Worm (Caenorhabditis elegans): ENCODE data around the gene H23L24.1.

Gene H23L24.1

DNA sequence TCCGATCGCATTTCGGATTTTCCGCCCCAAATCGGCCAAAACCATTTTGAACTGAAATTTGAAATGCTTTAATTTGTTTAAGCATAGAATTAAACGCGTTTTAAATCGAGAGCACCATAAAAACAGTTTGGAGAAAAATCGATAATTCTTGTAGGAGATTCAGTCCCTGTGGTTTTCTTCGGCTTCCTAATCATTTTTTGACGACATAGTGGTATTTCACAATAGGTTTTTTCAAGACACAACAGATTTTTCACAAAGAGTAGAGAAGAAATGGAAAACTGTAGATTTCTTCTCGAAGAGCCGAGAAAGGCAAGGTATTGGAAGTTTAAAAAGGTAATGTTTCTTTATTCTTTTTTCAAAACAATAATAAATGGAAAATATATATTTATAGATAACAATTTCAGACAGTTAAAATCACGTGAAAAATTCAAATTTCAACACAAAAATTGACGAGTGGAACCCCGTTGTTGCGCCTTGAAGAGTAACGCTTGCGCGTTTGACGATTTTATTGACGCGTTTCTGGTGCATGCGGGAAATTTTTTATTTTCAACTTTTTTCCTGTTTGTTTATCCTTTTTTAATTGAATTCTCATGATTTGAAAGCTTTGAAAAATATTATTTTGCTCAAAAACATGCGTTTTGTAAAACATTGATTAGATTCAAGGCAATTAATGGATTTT lies 25.5 kb downstream of the H23L24.1 start, which contains the start of gene F21D5.7:
Gene F21D5.7, minus strand, starts transcription at position 51 of the 679 bp plus-strand sequence.
- TF ChIP-seq crh-2 (tag; optimal IDR thresholded peaks at IDR 0.05) (peak; percentile 91), ZK546.5 (tag; optimal IDR thresholded peaks at IDR 0.05) (peak; percentile 3), elt-1 (tag; optimal IDR thresholded peaks at IDR 0.05) (no peak), F13H6.1 (tag; optimal IDR thresholded peaks at IDR 0.05) (no peak), nhr-12 (tag; optimal IDR thresholded peaks at IDR 0.05) (no peak), skn-1 (tag; optimal IDR thresholded peaks at IDR 0.05) (peak; percentile 41), sma-3 (GFP tag; optimal IDR thresholded peaks at IDR 0.05) (no peak), C34F6.9 (tag; optimal IDR thresholded peaks at IDR 0.05) (peak; percentile 89), elt-3 (tag; optimal IDR thresholded peaks at IDR 0.05) (no peak), fos-1 (tag; optimal IDR thresholded peaks at IDR 0.05) (peak; percentile 55), nhr-10 (tag; optimal IDR thresholded peaks at IDR 0.05) (no peak), egl-27 (tag; optimal IDR thresholded peaks at IDR 0.05) (peak; percentile 11), lin-11 (tag; optimal IDR thresholded peaks at IDR 0.05) (peak; percentile 55), ceh-16 (tag; optimal IDR thresholded peaks at IDR 0.05) (no peak), lin-39 (tag; optimal IDR thresholded peaks at IDR 0.05) (no peak), nhr-23 (tag; optimal IDR thresholded peaks at IDR 0.05) (no peak), peb-1 (tag; optimal IDR thresholded peaks at IDR 0.05) (no peak), unc-62 (GFP tag; optimal IDR thresholded peaks at IDR 0.05) (no peak), ama-1 (optimal IDR thresholded peaks at IDR 0.05) (no peak), snpc-4 (tag; optimal IDR thresholded peaks at IDR 0.05) (peak; percentile 31), mab-5 (tag; optimal IDR thresholded peaks at IDR 0.05) (peak; percentile 31), alr-1 (tag; optimal IDR thresholded peaks at IDR 0.05) (no peak), ceh-82 (tag; optimal IDR thresholded peaks at IDR 0.05) (no peak), dmd-4 (tag; optimal IDR thresholded peaks at IDR 0.05) (peak; percentile 26), Y55F3AM.14 (GFP tag; optimal IDR thresholded peaks at IDR 0.05) (no peak), unc-39 (tag; optimal IDR thresholded peaks at IDR 0.05) (no peak), mdl-1 (tag; optimal IDR thresholded peaks at IDR 0.05) (peak in 1 of 2 experiments; percentile 31), nhr-21 (tag; optimal IDR thresholded peaks at IDR 0.05) (peak; percentile 70), sem-4 (tag; optimal IDR thresholded peaks at IDR 0.05) (peak; percentile 37), sma-9 (GFP tag; optimal IDR thresholded peaks at IDR 0.05) (peak; percentile 84), sma-9 (tag; optimal IDR thresholded peaks at IDR 0.05) (no peak), ztf-4 (tag; optimal IDR thresholded peaks at IDR 0.05) (peak; percentile 52), lin-13 (GFP tag; optimal IDR thresholded peaks at IDR 0.05) (peak; percentile 67), ztf-1 (GFP tag; conservative IDR thresholded peaks at IDR 0.05) (no peak), unc-55 (GFP tag; optimal IDR thresholded peaks at IDR 0.05) (peak; percentile 85), gmeb-1 (tag; optimal IDR thresholded peaks at IDR 0.05) (peak; percentile 89), blmp-1 (tag; optimal IDR thresholded peaks at IDR 0.05; ENCODE audit: insufficient read depth) (peak; percentile 43), nhr-25 (tag; optimal IDR thresholded peaks at IDR 0.05) (no peak), nhr-129 (tag; optimal IDR thresholded peaks at IDR 0.05) (peak; percentile 46), aly-2 (tag; optimal IDR thresholded peaks at IDR 0.05) (no peak), nhr-11 (tag; optimal IDR thresholded peaks at IDR 0.05) (no peak), R02D3.7 (tag; optimal IDR thresholded peaks at IDR 0.05) (no peak), ztf-11 (tag; optimal IDR thresholded peaks at IDR 0.05) (no peak), nhr-6 (tag; optimal IDR thresholded peaks at IDR 0.05) (peak; percentile 35), nhr-77 (tag; optimal IDR thresholded peaks at IDR 0.05) (no peak), mbf-1 (tag; optimal IDR thresholded peaks at IDR 0.05) (no peak), nhr-237 (tag; optimal IDR thresholded peaks at IDR 0.05) (no peak), lsy-2 (tag; optimal IDR thresholded peaks at IDR 0.05) (peak; percentile 68 to 89), zag-1 (tag; optimal IDR thresholded peaks at IDR 0.05) (no peak)

All from whole organism, L2 larva.